Fruit fly (Drosophila melanogaster): Measurements from ENCODE around the gene bam.

Gene bam

dm6 chr3R:25207405-25208003 is 37.4 kb downstream of the bam start (continued):
- TF ChIP-seq CG1233 (GFP tag; optimal IDR thresholded peaks at IDR 0.05) = peak; percentile 69
- TF ChIP-seq CG12219 (GFP tag; optimal IDR thresholded peaks at IDR 0.05) = peak; percentile 68
- TF ChIP-seq gsb (GFP tag; IDR thresholded peaks at IDR 0.05) = peak; percentile 24; the same call in 1 of the 2 replicates
- TF ChIP-seq CG11504 (tag; optimal IDR thresholded peaks at IDR 0.05) = peak; percentile 86
- TF ChIP-seq kni (GFP tag; optimal IDR thresholded peaks at IDR 0.05) = no peak
- no peak for TF ChIP-seq CG7745 (tag; optimal IDR thresholded peaks at IDR 0.05)
- TF ChIP-seq grau (tag; optimal IDR thresholded peaks at IDR 0.05) = peak; percentile 81
- TF ChIP-seq Dip3 (GFP tag; optimal IDR thresholded peaks at IDR 0.05) = peak; percentile 3
- TF ChIP-seq CG13296 (GFP tag; optimal IDR thresholded peaks at IDR 0.05) = peak; percentile 80
- TF ChIP-seq Pdp1 (GFP tag; optimal IDR thresholded peaks at IDR 0.05) = peak; percentile 24 to 47
- no peak for TF ChIP-seq dimm (GFP tag; IDR thresholded peaks at IDR 0.05)
- peak; percentile 27 for TF ChIP-seq CG10274 (GFP tag; optimal IDR thresholded peaks at IDR 0.05)
- TF ChIP-seq tup (GFP tag; optimal IDR thresholded peaks at IDR 0.05) = peak; percentile 0
- TF ChIP-seq CG2712 (tag; optimal IDR thresholded peaks at IDR 0.05) = peak; percentile 88
- TF ChIP-seq Sry-β (GFP tag; optimal IDR thresholded peaks at IDR 0.05) = no peak
- TF ChIP-seq CG30403 (GFP tag; optimal IDR thresholded peaks at IDR 0.05) = peak; percentile 78
- TF ChIP-seq Ets97D (GFP tag; optimal IDR thresholded peaks at IDR 0.05) = no peak
- no peak for TF ChIP-seq mirr (GFP tag; optimal IDR thresholded peaks at IDR 0.05)
- no peak for TF ChIP-seq btn (GFP tag; optimal IDR thresholded peaks at IDR 0.05)
- peak; percentile 72 for TF ChIP-seq NfI (GFP tag; optimal IDR thresholded peaks at IDR 0.05)
- peak; percentile 18 for TF ChIP-seq ac (GFP tag; optimal IDR thresholded peaks at IDR 0.05)
- TF ChIP-seq CG8478 (optimal IDR thresholded peaks at IDR 0.05) = no peak
- TF ChIP-seq Chrac-16 (GFP tag; optimal IDR thresholded peaks at IDR 0.05) = peak; percentile 68
- peak in 1 of 2 experiments; percentile 56 for TF ChIP-seq chif (GFP tag; optimal IDR thresholded peaks at IDR 0.05)
- TF ChIP-seq Opbp (GFP tag; IDR thresholded peaks at IDR 0.05; ENCODE audit: partially characterized antibody) = no peak
- TF ChIP-seq CG33213 (GFP tag; optimal IDR thresholded peaks at IDR 0.05) = no peak
- TF ChIP-seq Taf1 (GFP tag; IDR thresholded peaks at IDR 0.05) = 0 out of 2 replicates have a peak, but pooled peaks have one; percentile 16
- no peak for TF ChIP-seq CG10565 (GFP tag; optimal IDR thresholded peaks at IDR 0.05)
- TF ChIP-seq D19B (GFP tag; optimal IDR thresholded peaks at IDR 0.05) = peak; percentile 9
- peak; percentile 54; the same call in 1 of the 2 replicates for TF ChIP-seq CG3847 (GFP tag; IDR thresholded peaks at IDR 0.05)
- TF ChIP-seq Nf-YB (GFP tag; optimal IDR thresholded peaks at IDR 0.05) = peak; percentile 63
- peak; percentile 52 for TF ChIP-seq scrt (GFP tag; optimal IDR thresholded peaks at IDR 0.05)
- peak; percentile 36 for TF ChIP-seq mam (GFP tag; optimal IDR thresholded peaks at IDR 0.05)
- peak; percentile 10 for TF ChIP-seq trh (GFP tag; optimal IDR thresholded peaks at IDR 0.05)

- TF ChIP-seq sd (tag; optimal IDR thresholded peaks at IDR 0.05) = peak; percentile 38
- peak in 1 of 2 experiments; percentile 38 for TF ChIP-seq Eip74EF (GFP tag; optimal IDR thresholded peaks at IDR 0.05)
- no peak for TF ChIP-seq Antp (GFP tag; optimal IDR thresholded peaks at IDR 0.05)
- peak; percentile 82 for TF ChIP-seq CG13894 (tag; optimal IDR thresholded peaks at IDR 0.05)
- no peak for TF ChIP-seq CG9727 (GFP tag; optimal IDR thresholded peaks at IDR 0.05)
- TF ChIP-seq CG11093 (GFP tag; IDR thresholded peaks at IDR 0.05) = no peak
- peak; percentile 2 for TF ChIP-seq pros (GFP tag; optimal IDR thresholded peaks at IDR 0.05)
- TF ChIP-seq Atf6 (GFP tag; IDR thresholded peaks at IDR 0.05) = no peak
- no peak for TF ChIP-seq Camta (GFP tag; optimal IDR thresholded peaks at IDR 0.05)
- TF ChIP-seq hkb (optimal IDR thresholded peaks at IDR 0.05) = no peak
- 0 out of 2 replicates have a peak, but pooled peaks have one; percentile 17 for TF ChIP-seq hkb (GFP tag; IDR thresholded peaks at IDR 0.05)
- TF ChIP-seq chinmo (GFP tag; IDR thresholded peaks at IDR 0.05; ENCODE audit: partially characterized antibody) = peak; percentile 88; the same call in 2 of the 4 replicates
- TF ChIP-seq nau (GFP tag; optimal IDR thresholded peaks at IDR 0.05) = no peak
- TF ChIP-seq CG12769 (tag; optimal IDR thresholded peaks at IDR 0.05) = peak; percentile 37
- no peak for TF ChIP-seq ERR (GFP tag; optimal IDR thresholded peaks at IDR 0.05)
- no peak for TF ChIP-seq CG15514 (GFP tag; optimal IDR thresholded peaks at IDR 0.05)
- no peak for TF ChIP-seq so (GFP tag; IDR thresholded peaks at IDR 0.05)
Measured at dm6 chr3R:25205413-25205977, 39.4 kb downstream of the bam start.
